Fruit fly (Drosophila melanogaster): ENCODE results near the gene scpr-B.

Gene scpr-B

dm6 chr3R:11211291-11212061, 29.3 kb downstream of the scpr-B start:
- TF ChIP-seq CG8478 (optimal IDR thresholded peaks at IDR 0.05): no peak
- TF ChIP-seq CTCF (optimal IDR thresholded peaks at IDR 0.05): peak; percentile 31 to 42

- TF ChIP-seq CG8478 (optimal IDR thresholded peaks at IDR 0.05) (no peak), CTCF (optimal IDR thresholded peaks at IDR 0.05) (no peak)
These were observed 30.9 kb downstream of the scpr-B start, which contains the start of the genes SdhC and Tctp for dm6 chr3R:11209801-11210402. Gene SdhC, minus strand, starts transcription at chr3R:11209849. Gene Tctp, plus strand, starts transcription at chr3R:11210247.

dm6 chr3R:11208766-11209331, 31.9 kb downstream of the scpr-B start:
- TF ChIP-seq CG8478 (optimal IDR thresholded peaks at IDR 0.05): no peak
- TF ChIP-seq CTCF (optimal IDR thresholded peaks at IDR 0.05): no peak

dm6 chr3R:11200885-11201421, 39.8 kb downstream of the scpr-B start:
- TF ChIP-seq CG8478 (optimal IDR thresholded peaks at IDR 0.05) (no peak), CTCF (optimal IDR thresholded peaks at IDR 0.05) (no peak)

dm6 chr3R:11200042-11200884, 40.5 kb downstream of the scpr-B start:
- TF ChIP-seq CTCF (optimal IDR thresholded peaks at IDR 0.05) (no peak), CG8478 (optimal IDR thresholded peaks at IDR 0.05) (no peak)

dm6 chr3R:11199227-11199835, 41.5 kb downstream of the scpr-B start:
- TF ChIP-seq CTCF (optimal IDR thresholded peaks at IDR 0.05) (no peak), CG8478 (optimal IDR thresholded peaks at IDR 0.05) (no peak)

- TF ChIP-seq CTCF (optimal IDR thresholded peaks at IDR 0.05) (no peak), CG8478 (optimal IDR thresholded peaks at IDR 0.05) (no peak)
These were observed 42.7 kb downstream of the scpr-B start for dm6 chr3R:11198062-11198472.

- TF ChIP-seq CG8478 (optimal IDR thresholded peaks at IDR 0.05): no peak
- TF ChIP-seq CTCF (optimal IDR thresholded peaks at IDR 0.05): no peak
These were observed 43.4 kb downstream of the scpr-B start, which contains the start of gene cu for dm6 chr3R:11197389-11197716. Gene cu, plus strand, starts transcription at chr3R:11197592.

- TF ChIP-seq CTCF (optimal IDR thresholded peaks at IDR 0.05): no peak
- no peak for TF ChIP-seq CG8478 (optimal IDR thresholded peaks at IDR 0.05)
These were observed 44.0 kb downstream of the scpr-B start for dm6 chr3R:11196648-11197388.

- TF ChIP-seq CTCF (optimal IDR thresholded peaks at IDR 0.05) (no peak), CG8478 (optimal IDR thresholded peaks at IDR 0.05) (no peak)
These were observed 45.0 kb downstream of the scpr-B start, which contains the start of gene CG18577 for dm6 chr3R:11195792-11196191. Gene CG18577, plus strand, starts transcription at chr3R:11196092.
